Fruit fly (Drosophila melanogaster): ENCODE results near the gene Cph.
A peak's percentile ranks its signal among the peaks of the same experiment; 100 is the strongest.

Cph gene

dm6 chrX:7195580-7195979 is 58.1 kb downstream of the Cph start (continued):
- no peak for TF ChIP-seq Dip3 (GFP tag; optimal IDR thresholded peaks at IDR 0.05)
- TF ChIP-seq Optix (GFP tag; IDR thresholded peaks at IDR 0.05), result no peak
- TF ChIP-seq onecut (GFP tag; IDR thresholded peaks at IDR 0.05), result no peak
- TF ChIP-seq CG1832 (GFP tag; optimal IDR thresholded peaks at IDR 0.05), result peak; percentile 24
- TF ChIP-seq CG10462 (GFP tag; optimal IDR thresholded peaks at IDR 0.05), result no peak
- no peak for TF ChIP-seq bbx (GFP tag; IDR thresholded peaks at IDR 0.05; ENCODE audit: partially characterized antibody)
- no peak for TF ChIP-seq CG1529 (GFP tag; optimal IDR thresholded peaks at IDR 0.05)
- no peak for TF ChIP-seq Oli (tag; optimal IDR thresholded peaks at IDR 0.05)
- no peak for TF ChIP-seq CG6683 (GFP tag; optimal IDR thresholded peaks at IDR 0.05)

dm6 chrX:7196033-7196432 is 58.5 kb downstream of the Cph start:
- TF ChIP-seq hkb (optimal IDR thresholded peaks at IDR 0.05), result no peak
- TF ChIP-seq hkb (GFP tag; IDR thresholded peaks at IDR 0.05), result 0 out of 2 replicates have a peak, but pooled peaks have one; percentile 12
- TF ChIP-seq CG4360 (GFP tag; IDR thresholded peaks at IDR 0.05), result peak; percentile 63
- TF ChIP-seq sqz (GFP tag; optimal IDR thresholded peaks at IDR 0.05), result no peak
- TF ChIP-seq CkIIα-i1 (GFP tag; IDR thresholded peaks at IDR 0.05), result no peak
- TF ChIP-seq pfk (GFP tag; optimal IDR thresholded peaks at IDR 0.05), result no peak
- 0 out of 2 replicates have a peak, but pooled peaks have one; percentile 4 for TF ChIP-seq CG17328 (GFP tag; IDR thresholded peaks at IDR 0.05)
- peak; percentile 82 to 85 for TF ChIP-seq Trl (optimal IDR thresholded peaks at IDR 0.05)
- TF ChIP-seq Trl (GFP tag; optimal IDR thresholded peaks at IDR 0.05), result no peak
- TF ChIP-seq HLHmδ (GFP tag; optimal IDR thresholded peaks at IDR 0.05), result no peak
- TF ChIP-seq CG6175 (GFP tag; IDR thresholded peaks at IDR 0.05), result peak; percentile 73; the same call in 2 of the 3 replicates
- TF ChIP-seq cg (GFP tag; optimal IDR thresholded peaks at IDR 0.05), result peak; percentile 73
- peak; percentile 90 for TF ChIP-seq p53 (GFP tag; optimal IDR thresholded peaks at IDR 0.05)
- 0 out of 4 replicates have a peak, but pooled peaks have one; percentile 31 for TF ChIP-seq Dll (GFP tag; IDR thresholded peaks at IDR 0.05; ENCODE audit: partially characterized antibody)
- TF ChIP-seq yki (optimal IDR thresholded peaks at IDR 0.05), result peak; percentile 66
- no peak for TF ChIP-seq CG9817 (tag; optimal IDR thresholded peaks at IDR 0.05)
- peak; percentile 42 for TF ChIP-seq Med (GFP tag)
- no peak for TF ChIP-seq CG16863 (GFP tag; optimal IDR thresholded peaks at IDR 0.05)
- TF ChIP-seq CG6791 (GFP tag; IDR thresholded peaks at IDR 0.05; ENCODE audit: partially characterized antibody), result 0 out of 3 replicates have a peak, but pooled peaks have one; percentile 14
- TF ChIP-seq unc-4 (GFP tag; IDR thresholded peaks at IDR 0.05; ENCODE audit: partially characterized antibody), result 0 out of 2 replicates have a peak, but pooled peaks have one; percentile 14
- TF ChIP-seq CG5180 (GFP tag; optimal IDR thresholded peaks at IDR 0.05), result peak; percentile 98
- no peak for TF ChIP-seq CG1603 (tag; optimal IDR thresholded peaks at IDR 0.05)
- peak; percentile 90 for TF ChIP-seq Deaf1 (tag; optimal IDR thresholded peaks at IDR 0.05)
- TF ChIP-seq stwl (tag; optimal IDR thresholded peaks at IDR 0.05), result no peak
- TF ChIP-seq chinmo (GFP tag; IDR thresholded peaks at IDR 0.05; ENCODE audit: partially characterized antibody), result peak; percentile 70; the same call in 1 of the 4 replicates
- TF ChIP-seq Hr78 (GFP tag; optimal IDR thresholded peaks at IDR 0.05), result peak in 1 of 2 experiments; percentile 9
- TF ChIP-seq lab (GFP tag; optimal IDR thresholded peaks at IDR 0.05), result peak; percentile 2
- TF ChIP-seq chm (GFP tag; IDR thresholded peaks at IDR 0.05), result peak; percentile 24; the same call in 1 of the 2 replicates
- TF ChIP-seq gce (GFP tag; IDR thresholded peaks at IDR 0.05), result 0 out of 3 replicates have a peak, but pooled peaks have one; percentile 21
- peak; percentile 91 for TF ChIP-seq Adf1 (GFP tag; IDR thresholded peaks at IDR 0.05)
- peak; percentile 38 for TF ChIP-seq abd-A (tag; optimal IDR thresholded peaks at IDR 0.05)
- no peak for TF ChIP-seq CG11093 (GFP tag; IDR thresholded peaks at IDR 0.05)
- peak; percentile 24; the same call in 1 of the 2 replicates for TF ChIP-seq ranshi (GFP tag; IDR thresholded peaks at IDR 0.05)
- TF ChIP-seq Atf6 (GFP tag; IDR thresholded peaks at IDR 0.05), result no peak
